Fruit fly (Drosophila melanogaster): ENCODE results near the gene CG6171.

- TF ChIP-seq CG8478 (optimal IDR thresholded peaks at IDR 0.05) = no peak
- no peak for TF ChIP-seq usp (GFP tag; optimal IDR thresholded peaks at IDR 0.05)
Measured at dm6 chr3R:15350993-15351426, 12.6 kb downstream of the CG6171 start, which contains the start of the genes Trs33 and Tmtc4.
